Worm (Caenorhabditis elegans) whole organism, L1 larva: Measurements from ENCODE around the gene fkh-2.

Experiments
- C16A3.4 ChIP-seq: fragments of 150-350 bp; optimal IDR thresholded peaks from 2 replicates; lab custom pipeline; 2014; ENCODE audit warnings: missing biosample characterization, missing genetic modification characterization
- C34B4.2 ChIP-seq: sonication (generic microtip); optimal IDR thresholded peaks from 2 replicates; lab custom pipeline; 2017; ENCODE audit warnings: mild to moderate bottlenecking, missing genetic modification characterization, missing compliant biosample characterization
- alr-1 ChIP-seq: fragments of 200-800 bp; sonication (Bioruptor generic); optimal IDR thresholded peaks from 2 replicates; lab custom pipeline; 2018; ENCODE audit warnings: borderline replicate concordance, mild to moderate bottlenecking, missing genetic modification characterization, missing compliant biosample characterization
- blmp-1 ChIP-seq: fragments of 150-350 bp; optimal IDR thresholded peaks from 2 replicates; lab custom pipeline; 2014; ENCODE audit warnings: missing biosample characterization, missing genetic modification characterization
- ceh-82 ChIP-seq, 3 experiments: fragments of 150-350 bp in 1 of 3; sonication (generic microtip) in 2 of 3; optimal IDR thresholded peaks; 2 replicates each; lab custom pipeline; 2014 to 2017; ENCODE audit warnings: missing biosample characterization in 3 of 3, missing genetic modification characterization in 3 of 3
- ceh-90 ChIP-seq: sonication (generic microtip); optimal IDR thresholded peaks from 2 replicates; lab custom pipeline; 2016; ENCODE audit warnings: missing genetic modification characterization, missing compliant biosample characterization
- ces-1 ChIP-seq: fragments of 150-350 bp; optimal IDR thresholded peaks from 2 replicates; lab custom pipeline; 2014; ENCODE audit warnings: missing biosample characterization, missing genetic modification reagents, missing genetic modification characterization
- dpl-1 ChIP-seq, 3 experiments: fragments of 150-350 bp in 2 of 3; sonication (generic microtip) in 1 of 3; optimal IDR thresholded peaks; 2 replicates each; lab custom pipeline; 2014 to 2017; ENCODE audit warnings: missing biosample characterization in 3 of 3, missing genetic modification characterization in 3 of 3, missing genetic modification reagents in 3 of 3
- dsc-1 ChIP-seq: sonication (generic microtip); optimal IDR thresholded peaks from 2 replicates; lab custom pipeline; 2016; ENCODE audit warnings: mild to moderate bottlenecking, missing genetic modification characterization, missing compliant biosample characterization
- efl-1 ChIP-seq, 4 experiments: fragments of 150-350 bp; optimal IDR thresholded peaks in 3 of 4; peaks in 1 of 4; 1 replicate in 1 of 4; 2 replicates in 3 of 4; lab custom pipeline; 2014; ENCODE audit warnings: missing biosample characterization in 2 of 4, missing genetic modification characterization in 2 of 4, missing genetic modification reagents in 2 of 4
- egl-13 ChIP-seq: sonication (generic microtip); optimal IDR thresholded peaks from 2 replicates; lab custom pipeline; 2016; ENCODE audit warnings: missing genotype, missing genetic modification reagents, missing genetic modification characterization, missing compliant biosample characterization
- elt-3 ChIP-seq, 6 experiments: fragments of 150-350 bp in 1 of 6; sonication (generic microtip); optimal IDR thresholded peaks; 2 replicates each; lab custom pipeline; 2017 to 2018; ENCODE audit warnings: missing biosample characterization in 6 of 6, missing genetic modification characterization in 6 of 6, inconsistent platforms in 1 of 6
- fkh-10 ChIP-seq: sonication (generic microtip); optimal IDR thresholded peaks from 2 replicates; lab custom pipeline; 2017; ENCODE audit warnings: missing biosample characterization, missing genetic modification reagents, missing genetic modification characterization
- fos-1 ChIP-seq: fragments of 150-350 bp; optimal IDR thresholded peaks from 2 replicates; lab custom pipeline; 2014; ENCODE audit warnings: missing biosample characterization, missing genetic modification characterization
- grh-1 ChIP-seq: fragments of 200-800 bp; sonication (Bioruptor generic); IDR thresholded peaks from 2 replicates; pipeline ENCODE4 v1.3.6; 2022; ENCODE audit warnings: missing genetic modification reagents, missing genetic modification characterization, missing compliant biosample characterization
- hlh-4 ChIP-seq: sonication (generic microtip); optimal IDR thresholded peaks from 2 replicates; lab custom pipeline; 2016; ENCODE audit warnings: mild to moderate bottlenecking, missing genetic modification characterization, missing compliant biosample characterization
- irx-1 ChIP-seq: sonication (generic microtip); optimal IDR thresholded peaks from 2 replicates; lab custom pipeline; 2016; ENCODE audit warnings: missing genetic modification characterization, missing compliant biosample characterization
- lin-14 ChIP-seq: fragments of 200-800 bp; sonication (Bioruptor generic); optimal IDR thresholded peaks from 2 replicates; lab custom pipeline; 2018; ENCODE audit warnings: mild to moderate bottlenecking, missing genetic modification characterization, moderate library complexity, missing compliant biosample characterization
- lin-35 ChIP-seq, 2 experiments: fragments of 150-350 bp; optimal IDR thresholded peaks; 2 replicates each; lab custom pipeline; 2014; ENCODE audit warnings: missing biosample characterization in 2 of 2, missing genetic modification characterization in 2 of 2, missing genetic modification reagents in 2 of 2
- lsy-2 ChIP-seq, 2 experiments: fragments of 150-350 bp; optimal IDR thresholded peaks; 2 replicates each; lab custom pipeline; 2014; ENCODE audit warnings: missing biosample characterization in 2 of 2, missing genetic modification characterization in 2 of 2
- mdl-1 ChIP-seq, 2 experiments: fragments of 150-350 bp; optimal IDR thresholded peaks; 2 replicates each; lab custom pipeline; 2014 to 2017; ENCODE audit warnings: missing biosample characterization in 2 of 2, missing genetic modification characterization in 2 of 2, inconsistent platforms in 1 of 2
- mef-2 ChIP-seq: fragments of 150-350 bp; optimal IDR thresholded peaks from 2 replicates; lab custom pipeline; 2014; ENCODE audit warnings: missing biosample characterization, missing genetic modification characterization
- mep-1 ChIP-seq: fragments of 150-350 bp; optimal IDR thresholded peaks from 2 replicates; lab custom pipeline; 2014; ENCODE audit warnings: missing biosample characterization, missing genetic modification characterization
- nhr-19 ChIP-seq: fragments of 200-800 bp; sonication (Bioruptor generic); conservative IDR thresholded peaks from 2 replicates; pipeline ENCODE4 v1.3.6; 2022; ENCODE audit warnings: missing genetic modification characterization, missing compliant biosample characterization
- nhr-20 ChIP-seq: sonication (generic microtip); optimal IDR thresholded peaks from 2 replicates; lab custom pipeline; 2016; ENCODE audit warnings: mild to moderate bottlenecking, missing genetic modification characterization, missing compliant biosample characterization
- nhr-47 ChIP-seq: sonication (generic microtip); optimal IDR thresholded peaks from 2 replicates; lab custom pipeline; 2016; ENCODE audit warnings: mild to moderate bottlenecking, missing genetic modification characterization, moderate library complexity, missing compliant biosample characterization
- nhr-71 ChIP-seq: sonication (generic microtip); optimal IDR thresholded peaks from 2 replicates; lab custom pipeline; 2016; ENCODE audit warnings: mild to moderate bottlenecking, missing genetic modification characterization, moderate library complexity, missing compliant biosample characterization
- nhr-76 ChIP-seq: sonication (generic microtip); optimal IDR thresholded peaks from 2 replicates; lab custom pipeline; 2017; ENCODE audit warnings: missing biosample characterization, missing genetic modification characterization
- nhr-84 ChIP-seq: sonication (generic microtip); optimal IDR thresholded peaks from 2 replicates; lab custom pipeline; 2017; ENCODE audit warnings: missing biosample characterization, missing genetic modification characterization
- nhr-85 ChIP-seq: sonication (generic microtip); peaks from one replicate; lab custom pipeline; 2016; ENCODE audit warnings: missing genetic modification characterization, inconsistent platforms, missing compliant biosample characterization
- nhr-90 ChIP-seq: sonication (generic microtip); optimal IDR thresholded peaks from 2 replicates; lab custom pipeline; 2016; ENCODE audit warnings: mild to moderate bottlenecking, missing genetic modification characterization, missing compliant biosample characterization; ENCODE audit not compliant: poor library complexity
- pax-3 ChIP-seq: fragments of 200-800 bp; sonication (Bioruptor generic); optimal IDR thresholded peaks from 2 replicates; lab custom pipeline; 2018; ENCODE audit warnings: mild to moderate bottlenecking, missing genetic modification characterization, moderate library complexity, missing compliant biosample characterization
- pqm-1 ChIP-seq: sonication (generic microtip); optimal IDR thresholded peaks from 3 replicates; lab custom pipeline; 2017; ENCODE audit warnings: missing biosample characterization, missing genetic modification characterization
- rnt-1 ChIP-seq: sonication (generic microtip); optimal IDR thresholded peaks from 2 replicates; lab custom pipeline; 2016; ENCODE audit warnings: mild to moderate bottlenecking, missing genetic modification characterization, moderate library complexity, missing compliant biosample characterization
- snpc-4 ChIP-seq: fragments of 150-350 bp; optimal IDR thresholded peaks from 2 replicates; lab custom pipeline; 2014; ENCODE audit warnings: missing biosample characterization, missing genetic modification characterization
- snu-23 ChIP-seq: sonication (generic microtip); optimal IDR thresholded peaks from 2 replicates; lab custom pipeline; 2016; ENCODE audit warnings: missing genetic modification characterization, missing compliant biosample characterization
- sup-37 ChIP-seq: fragments of 200-800 bp; sonication (Bioruptor generic); optimal IDR thresholded peaks from 2 replicates; lab custom pipeline; 2018; ENCODE audit warnings: mild to moderate bottlenecking, missing genetic modification characterization, missing compliant biosample characterization
- swsn-7 ChIP-seq: sonication (generic microtip); optimal IDR thresholded peaks from 2 replicates; lab custom pipeline; 2016; ENCODE audit warnings: missing genetic modification characterization, missing compliant biosample characterization
- tbx-2 ChIP-seq: sonication (generic microtip); optimal IDR thresholded peaks from 2 replicates; lab custom pipeline; 2016; ENCODE audit warnings: missing genetic modification characterization, missing compliant biosample characterization
- unc-130 ChIP-seq: fragments of 150-350 bp; optimal IDR thresholded peaks from 2 replicates; lab custom pipeline; 2017; ENCODE audit warnings: missing biosample characterization, missing genetic modification characterization, inconsistent platforms
- unc-30 ChIP-seq: sonication (generic microtip); optimal IDR thresholded peaks from 2 replicates; lab custom pipeline; 2017; ENCODE audit warnings: missing biosample characterization, missing genetic modification characterization
- xbp-1 ChIP-seq: sonication (generic microtip); optimal IDR thresholded peaks from 2 replicates; lab custom pipeline; 2016; ENCODE audit warnings: missing genetic modification characterization, missing compliant biosample characterization
- ztf-11 ChIP-seq, 2 experiments: sonication (generic microtip); optimal IDR thresholded peaks; 2 replicates each; lab custom pipeline; 2016 to 2017; ENCODE audit warnings: missing genetic modification characterization in 2 of 2, missing biosample characterization in 1 of 2, missing compliant biosample characterization in 1 of 2

The fkh-2 gene

ce11 chrX:3788483-3788882 is 46.4 kb upstream of the fkh-2 start (continued):
- TF ChIP-seq fos-1 (tag; lab: Kevin White, UChicago) (peak; percentile 76), grh-1 (peak; percentile 73), rnt-1 (tag; lab: Kevin White, UChicago) (peak; percentile 39), snu-23 (GFP tag; lab: Kevin White, UChicago) (peak; percentile 88), ceh-82 (tag; optimal IDR thresholded peaks at IDR 0.05; lab: Kevin White, UChicago) (peak in 2 of 3 experiments; percentile 1 to 20), lin-14 (GFP tag; lab: Kevin White, UChicago) (peak; percentile 92), lsy-2 (tag; optimal IDR thresholded peaks at IDR 0.05; lab: Kevin White, UChicago) (peak; percentile 46 to 47), unc-30 (tag; lab: Kevin White, UChicago) (no peak), C34B4.2 (tag; lab: Kevin White, UChicago) (no peak), ceh-90 (tag; lab: Kevin White, UChicago) (no peak), pax-3 (tag; lab: Kevin White, UChicago) (no peak), nhr-20 (tag; lab: Kevin White, UChicago) (peak; percentile 87), C16A3.4 (tag; lab: Kevin White, UChicago) (peak; percentile 80), nhr-85 (tag; lab: Kevin White, UChicago) (peak; percentile 96), tbx-2 (tag; lab: Kevin White, UChicago) (peak; percentile 70), efl-1 (optimal IDR thresholded peaks at IDR 0.05; lab: Kevin White, UChicago) (peak; percentile 7 to 21), efl-1 (GFP tag; optimal IDR thresholded peaks at IDR 0.05 in 1 of 2; lab: Kevin White, UChicago) (peak in 1 of 2 experiments; percentile 91), snpc-4 (tag; lab: Kevin White, UChicago) (no peak), egl-13 (no peak), elt-3 (tag; optimal IDR thresholded peaks at IDR 0.05; lab: Kevin White, UChicago) (peak in 4 of 6 experiments; percentile 27 to 79 (median 50))

ce11 chrX:3787431-3788076 is 45.4 kb upstream of the fkh-2 start, which contains the start of gene pmpl-1:
TSS of gene pmpl-1 (plus strand) at chrX:3788026.
- no peak for TF ChIP-seq nhr-76 (tag; lab: Kevin White, UChicago)
- TF ChIP-seq mep-1 (tag; lab: Kevin White, UChicago): peak; percentile 79
- peak; percentile 31; the same call in 1 of the 2 replicates for TF ChIP-seq nhr-19 (GFP tag; lab: Robert Waterston, UW)
- peak; percentile 50 for TF ChIP-seq rnt-1 (tag; lab: Kevin White, UChicago)
- peak; percentile 44 for TF ChIP-seq C16A3.4 (tag; lab: Kevin White, UChicago)
- peak; percentile 0 for TF ChIP-seq pax-3 (tag; lab: Kevin White, UChicago)
- TF ChIP-seq nhr-90 (tag; lab: Kevin White, UChicago): peak; percentile 72
- TF ChIP-seq alr-1 (tag; lab: Kevin White, UChicago): no peak
- TF ChIP-seq ztf-11 (tag; optimal IDR thresholded peaks at IDR 0.05; lab: Kevin White, UChicago): peak in 1 of 2 experiments; percentile 11
- TF ChIP-seq mef-2 (tag; lab: Kevin White, UChicago): no peak
- TF ChIP-seq efl-1 (optimal IDR thresholded peaks at IDR 0.05; lab: Kevin White, UChicago): no peak
- peak in 1 of 2 experiments; percentile 86 for TF ChIP-seq efl-1 (GFP tag; optimal IDR thresholded peaks at IDR 0.05 in 1 of 2; lab: Kevin White, UChicago)
- peak; percentile 51 for TF ChIP-seq nhr-47
- TF ChIP-seq fkh-10 (GFP tag; lab: Kevin White, UChicago): no peak
- TF ChIP-seq unc-130: peak; percentile 50
- peak; percentile 39 for TF ChIP-seq blmp-1 (tag; lab: Kevin White, UChicago)
- TF ChIP-seq lin-14 (GFP tag; lab: Kevin White, UChicago): peak; percentile 89
- TF ChIP-seq dpl-1 (GFP tag; optimal IDR thresholded peaks at IDR 0.05; lab: Kevin White, UChicago): peak in 2 of 3 experiments; percentile 4 to 11
- peak; percentile 36 for TF ChIP-seq irx-1 (tag; lab: Kevin White, UChicago)
- TF ChIP-seq xbp-1 (tag; lab: Kevin White, UChicago): peak; percentile 32
- no peak for TF ChIP-seq hlh-4 (tag; lab: Kevin White, UChicago)
- peak; percentile 50 for TF ChIP-seq tbx-2 (tag; lab: Kevin White, UChicago)
- TF ChIP-seq nhr-84 (tag; lab: Kevin White, UChicago): no peak
- TF ChIP-seq pqm-1 (tag; lab: Kevin White, UChicago): no peak
- TF ChIP-seq dsc-1 (tag; lab: Kevin White, UChicago): peak; percentile 23
- peak; percentile 33 to 53 for TF ChIP-seq lsy-2 (tag; optimal IDR thresholded peaks at IDR 0.05; lab: Kevin White, UChicago)
- TF ChIP-seq mdl-1 (tag; optimal IDR thresholded peaks at IDR 0.05; lab: Kevin White, UChicago): peak in 1 of 2 experiments; percentile 73
- peak; percentile 80 for TF ChIP-seq snu-23 (GFP tag; lab: Kevin White, UChicago)
- peak in 2 of 3 experiments; percentile 8 to 17 for TF ChIP-seq ceh-82 (tag; optimal IDR thresholded peaks at IDR 0.05; lab: Kevin White, UChicago)
- TF ChIP-seq elt-3 (tag; optimal IDR thresholded peaks at IDR 0.05; lab: Kevin White, UChicago): peak in 3 of 6 experiments; percentile 28 to 67 (median 48)
- peak; percentile 80 for TF ChIP-seq nhr-71 (tag; lab: Kevin White, UChicago)
- TF ChIP-seq lin-35 (GFP tag; optimal IDR thresholded peaks at IDR 0.05; lab: Kevin White, UChicago): peak; percentile 34
- TF ChIP-seq nhr-85 (tag; lab: Kevin White, UChicago): peak; percentile 95
- peak; percentile 21 for TF ChIP-seq swsn-7 (tag; lab: Kevin White, UChicago)
- TF ChIP-seq sup-37 (GFP tag; lab: Kevin White, UChicago): no peak
- TF ChIP-seq ces-1 (GFP tag; lab: Kevin White, UChicago): no peak
- peak; percentile 81 for TF ChIP-seq nhr-20 (tag; lab: Kevin White, UChicago)
- TF ChIP-seq snpc-4 (tag; lab: Kevin White, UChicago): no peak
